Worm (Caenorhabditis elegans): ENCODE results near the gene ver-4.

The ver-4 gene

ce11 chrX:10963453-10964046 lies 18.6 kb upstream of the ver-4 start, which contains the start of gene nas-10 (continued):
- peak; percentile 90 for TF ChIP-seq ceh-83 (GFP tag; optimal IDR thresholded peaks at IDR 0.05)

- TF ChIP-seq ces-1 (GFP tag; optimal IDR thresholded peaks at IDR 0.05) (peak; percentile 82), ztf-11 (tag; optimal IDR thresholded peaks at IDR 0.05) (no peak)
Measured at ce11 chrX:10965508-10965907, 16.6 kb upstream of the ver-4 start.

- TF ChIP-seq lsy-2 (tag; optimal IDR thresholded peaks at IDR 0.05) (no peak), nhr-237 (tag; optimal IDR thresholded peaks at IDR 0.05) (no peak), pha-4 (tag; optimal IDR thresholded peaks at IDR 0.05) (no peak), elt-1 (tag; optimal IDR thresholded peaks at IDR 0.05; ENCODE audit: borderline replicate concordance, insufficient read depth) (no peak)
Measured at ce11 chrX:10966251-10966650, 15.9 kb upstream of the ver-4 start, which contains the start of gene lge-1. Gene lge-1, plus strand, starts transcription at chrX:10966551.

ce11 chrX:10967698-10968097 lies 14.5 kb upstream of the ver-4 start, which contains the start of gene K09C8.9:
Gene K09C8.9, minus strand, starts transcription at chrX:10967798.
- TF ChIP-seq unc-39 (tag; optimal IDR thresholded peaks at IDR 0.05) (no peak), bed-3 (GFP tag; optimal IDR thresholded peaks at IDR 0.05) (no peak), nhr-237 (tag; optimal IDR thresholded peaks at IDR 0.05) (no peak), mep-1 (tag; optimal IDR thresholded peaks at IDR 0.05) (no peak), lin-13 (tag; optimal IDR thresholded peaks at IDR 0.05) (no peak), ceh-83 (GFP tag; optimal IDR thresholded peaks at IDR 0.05) (no peak), ceh-43 (GFP tag; optimal IDR thresholded peaks at IDR 0.05) (no peak), snpc-4 (tag; optimal IDR thresholded peaks at IDR 0.05) (no peak), tbx-8 (GFP tag; optimal IDR thresholded peaks at IDR 0.05) (no peak), mls-2 (tag; optimal IDR thresholded peaks at IDR 0.05) (no peak), lin-32 (GFP tag; optimal IDR thresholded peaks at IDR 0.05) (no peak), sptf-1 (tag; optimal IDR thresholded peaks at IDR 0.05) (no peak), lsy-2 (tag; optimal IDR thresholded peaks at IDR 0.05) (no peak)

- TF ChIP-seq zip-8 (tag; optimal IDR thresholded peaks at IDR 0.05) = no peak
Measured at ce11 chrX:10970629-10971028, 11.5 kb upstream of the ver-4 start, which contains the start of gene K09C8.8. Gene K09C8.8, plus strand, starts transcription at chrX:10970929.

- no peak for TF ChIP-seq ceh-43 (GFP tag; optimal IDR thresholded peaks at IDR 0.05)
- no peak for TF ChIP-seq bed-3 (GFP tag; optimal IDR thresholded peaks at IDR 0.05)
- no peak for TF ChIP-seq pha-4 (tag; optimal IDR thresholded peaks at IDR 0.05)
- TF ChIP-seq flh-1 (GFP tag; optimal IDR thresholded peaks at IDR 0.05) = no peak
- no peak for TF ChIP-seq snpc-4 (tag; optimal IDR thresholded peaks at IDR 0.05)
- TF ChIP-seq sptf-1 (tag; optimal IDR thresholded peaks at IDR 0.05) = no peak
- TF ChIP-seq lin-32 (GFP tag; optimal IDR thresholded peaks at IDR 0.05) = no peak
- TF ChIP-seq ztf-11 (tag; optimal IDR thresholded peaks at IDR 0.05) = no peak
- TF ChIP-seq zip-8 (tag; optimal IDR thresholded peaks at IDR 0.05) = no peak
- no peak for TF ChIP-seq blmp-1 (tag; optimal IDR thresholded peaks at IDR 0.05)
- TF ChIP-seq cnd-1 (tag; optimal IDR thresholded peaks at IDR 0.05) = no peak
Measured at ce11 chrX:10971118-10971517, 11.0 kb upstream of the ver-4 start.

- TF ChIP-seq nhr-12 (tag; optimal IDR thresholded peaks at IDR 0.05) (no peak), nhr-76 (tag; optimal IDR thresholded peaks at IDR 0.05) (no peak), zip-8 (tag; optimal IDR thresholded peaks at IDR 0.05) (no peak), unc-62 (GFP tag; optimal IDR thresholded peaks at IDR 0.05) (no peak), snpc-4 (tag; optimal IDR thresholded peaks at IDR 0.05) (no peak), unc-120 (tag; optimal IDR thresholded peaks at IDR 0.05; ENCODE audit: poor library complexity, severe bottlenecking) (no peak)
Measured at ce11 chrX:10976447-10977196, 5.5 kb upstream of the ver-4 start.

All from whole organism, mixed stage, embryonic.